Fruit fly (Drosophila melanogaster): Measurements from ENCODE around the gene ncd.

ncd gene

DNA sequence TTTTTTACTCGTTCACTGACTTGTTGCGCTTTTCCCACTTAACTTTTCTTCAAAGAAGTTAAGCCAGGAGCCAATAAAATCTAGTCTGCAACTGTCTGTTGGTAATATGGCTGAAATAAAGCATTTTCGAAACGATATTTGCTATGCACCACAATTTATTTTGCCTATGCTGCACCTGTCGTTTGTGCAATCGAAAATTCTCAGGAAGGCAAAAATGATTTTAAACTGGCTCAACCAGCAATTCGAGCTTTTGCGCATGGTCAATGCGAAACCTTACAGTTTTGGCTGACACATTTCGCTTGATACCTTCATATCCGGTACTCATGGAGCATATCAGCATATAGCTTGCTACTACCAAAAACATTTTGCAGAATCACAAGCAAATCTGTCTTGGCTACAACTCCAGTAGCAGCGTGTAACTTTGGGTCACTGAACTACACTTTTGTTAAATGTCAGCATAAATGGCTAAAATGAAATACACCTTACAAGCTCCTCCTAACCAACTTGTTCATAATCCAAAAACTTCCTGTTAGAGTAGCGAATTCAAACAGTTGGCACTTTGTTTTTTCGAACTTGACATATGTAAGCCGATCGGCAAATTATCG is 32.9 kb upstream of the ncd start:
- TF ChIP-seq lola (GFP tag; optimal IDR thresholded peaks at IDR 0.05): no peak
- no peak for TF ChIP-seq ey (GFP tag; optimal IDR thresholded peaks at IDR 0.05)
- no peak for TF ChIP-seq CG9705 (GFP tag; optimal IDR thresholded peaks at IDR 0.05)
- no peak for TF ChIP-seq Sp1 (GFP tag; optimal IDR thresholded peaks at IDR 0.05)
- no peak for TF ChIP-seq Dfd (GFP tag; optimal IDR thresholded peaks at IDR 0.05)
- TF ChIP-seq Hnf4 (GFP tag; optimal IDR thresholded peaks at IDR 0.05): no peak
- TF ChIP-seq Hr83 (GFP tag; optimal IDR thresholded peaks at IDR 0.05; ENCODE audit: poor library complexity, severe bottlenecking): no peak
- TF ChIP-seq N (GFP tag; optimal IDR thresholded peaks at IDR 0.05): no peak

DNA sequence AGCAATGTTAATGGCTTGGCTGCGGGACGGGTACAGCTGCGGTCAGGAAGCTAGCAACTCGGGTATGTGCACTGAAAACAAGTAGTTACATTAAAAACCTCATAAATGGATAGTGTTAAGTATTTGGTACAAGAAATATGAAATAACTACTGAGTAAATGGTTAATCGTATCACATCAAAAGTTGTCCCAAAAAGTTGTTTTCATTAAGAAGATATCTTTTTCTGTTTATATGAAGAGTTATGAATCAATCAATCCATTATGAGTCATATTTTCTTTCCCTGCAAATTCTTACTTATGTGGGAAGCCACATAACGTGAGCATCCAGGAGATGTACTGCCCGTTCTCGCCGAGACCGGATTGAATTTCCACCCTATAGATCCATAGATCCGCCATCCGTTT is 31.8 kb upstream of the ncd start:
- TF ChIP-seq Dif (GFP tag; optimal IDR thresholded peaks at IDR 0.05; ENCODE audit: partially characterized antibody): no peak
- no peak for TF ChIP-seq jim (GFP tag; optimal IDR thresholded peaks at IDR 0.05)
- TF ChIP-seq Abd-B (GFP tag; optimal IDR thresholded peaks at IDR 0.05): no peak
- no peak for TF ChIP-seq Rel (GFP tag; optimal IDR thresholded peaks at IDR 0.05)
- TF ChIP-seq Rel (tag; optimal IDR thresholded peaks at IDR 0.05): no peak
- no peak for TF ChIP-seq brk (GFP tag; optimal IDR thresholded peaks at IDR 0.05)
- no peak for TF ChIP-seq lola (GFP tag; optimal IDR thresholded peaks at IDR 0.05)
- TF ChIP-seq fru (GFP tag; optimal IDR thresholded peaks at IDR 0.05): no peak
- no peak for TF ChIP-seq pan (optimal IDR thresholded peaks at IDR 0.05)
- no peak for TF ChIP-seq ey (GFP tag; optimal IDR thresholded peaks at IDR 0.05)
- TF ChIP-seq Jra (GFP tag; optimal IDR thresholded peaks at IDR 0.05): no peak
- no peak for TF ChIP-seq dsf (GFP tag; optimal IDR thresholded peaks at IDR 0.05; ENCODE audit: borderline replicate concordance)

DNA sequence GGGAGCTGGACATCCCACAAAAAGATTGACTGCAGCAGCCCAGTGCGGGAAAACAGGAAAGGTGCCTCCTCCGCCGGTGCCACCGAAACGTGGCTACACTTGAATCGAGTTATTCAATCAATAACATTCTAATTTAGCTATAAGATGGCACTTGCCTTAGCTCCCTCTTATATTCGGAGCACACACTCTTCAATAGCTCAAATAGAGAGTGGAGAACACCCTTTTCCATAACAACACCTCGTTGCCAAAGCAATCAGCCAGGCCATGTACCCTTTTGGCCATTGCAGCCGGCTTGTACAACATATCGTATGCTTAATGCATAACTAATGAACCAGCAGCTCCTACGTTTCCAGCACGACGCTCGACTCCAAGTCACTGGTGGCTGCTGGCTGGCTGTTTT is 30.8 kb upstream of the ncd start:
- TF ChIP-seq Hr78 (GFP tag; optimal IDR thresholded peaks at IDR 0.05): no peak
- no peak for TF ChIP-seq foxo (GFP tag; optimal IDR thresholded peaks at IDR 0.05)
- no peak for TF ChIP-seq br (GFP tag; optimal IDR thresholded peaks at IDR 0.05)
- TF ChIP-seq Rel (GFP tag; optimal IDR thresholded peaks at IDR 0.05): no peak
- TF ChIP-seq Rel (tag; optimal IDR thresholded peaks at IDR 0.05): no peak
- no peak for TF ChIP-seq Jra (GFP tag; optimal IDR thresholded peaks at IDR 0.05)
- no peak for TF ChIP-seq HLH106 (tag; optimal IDR thresholded peaks at IDR 0.05)
- no peak for TF ChIP-seq pan (optimal IDR thresholded peaks at IDR 0.05)
- no peak for TF ChIP-seq ey (GFP tag; optimal IDR thresholded peaks at IDR 0.05)
- TF ChIP-seq Hnf4 (GFP tag; optimal IDR thresholded peaks at IDR 0.05): no peak
- no peak for TF ChIP-seq Hr83 (GFP tag; optimal IDR thresholded peaks at IDR 0.05; ENCODE audit: poor library complexity, severe bottlenecking)
- no peak for TF ChIP-seq CG32264 (GFP tag; optimal IDR thresholded peaks at IDR 0.05)
- TF ChIP-seq Mio (GFP tag; optimal IDR thresholded peaks at IDR 0.05): no peak
- no peak for TF ChIP-seq CrebA (GFP tag; optimal IDR thresholded peaks at IDR 0.05; ENCODE audit: borderline replicate concordance)
- TF ChIP-seq Myc (optimal IDR thresholded peaks at IDR 0.05): no peak
- TF ChIP-seq Vsx2 (GFP tag; optimal IDR thresholded peaks at IDR 0.05; ENCODE audit: partially characterized antibody): no peak
- TF ChIP-seq sv (GFP tag; optimal IDR thresholded peaks at IDR 0.05): no peak
- TF ChIP-seq fru (GFP tag; optimal IDR thresholded peaks at IDR 0.05): no peak

DNA sequence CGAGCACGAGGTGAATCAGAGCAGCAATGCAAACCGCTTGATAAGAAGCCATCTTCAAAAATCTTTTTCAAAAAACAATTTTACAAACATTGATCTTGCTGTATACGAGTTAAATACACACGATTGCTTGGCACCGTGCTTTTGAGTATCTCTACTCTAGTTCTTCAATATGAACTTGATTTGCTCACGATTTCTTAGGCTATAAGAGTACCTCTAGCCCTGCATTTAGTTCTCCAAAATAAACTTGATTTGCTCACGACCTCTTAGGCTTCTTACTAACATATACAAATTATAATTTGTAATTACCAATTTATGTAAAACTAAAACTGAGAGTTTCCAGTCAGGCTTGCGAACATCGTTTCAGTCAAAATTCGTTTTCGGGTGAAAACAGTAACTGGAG is 29.3 kb upstream of the ncd start, which contains the start of gene CG42592:
Gene CG42592, minus strand, starts transcription at position 101 of the 400 bp plus-strand sequence.
- TF ChIP-seq Abd-B (GFP tag; optimal IDR thresholded peaks at IDR 0.05) (no peak), ey (GFP tag; optimal IDR thresholded peaks at IDR 0.05) (no peak), Dfd (GFP tag; optimal IDR thresholded peaks at IDR 0.05) (no peak), sv (GFP tag; optimal IDR thresholded peaks at IDR 0.05) (no peak), woc (GFP tag; optimal IDR thresholded peaks at IDR 0.05) (no peak), rgr (GFP tag; optimal IDR thresholded peaks at IDR 0.05) (no peak), Myc (optimal IDR thresholded peaks at IDR 0.05) (no peak), Hr78 (GFP tag; optimal IDR thresholded peaks at IDR 0.05) (no peak), psq (GFP tag; optimal IDR thresholded peaks at IDR 0.05) (no peak), Jra (GFP tag; optimal IDR thresholded peaks at IDR 0.05) (no peak), N (GFP tag; optimal IDR thresholded peaks at IDR 0.05) (no peak), sage (GFP tag; optimal IDR thresholded peaks at IDR 0.05) (no peak), dmrt93B (GFP tag; optimal IDR thresholded peaks at IDR 0.05) (no peak), Sp1 (GFP tag; optimal IDR thresholded peaks at IDR 0.05) (no peak), Hr83 (GFP tag; optimal IDR thresholded peaks at IDR 0.05; ENCODE audit: poor library complexity, severe bottlenecking) (no peak), fru (GFP tag; optimal IDR thresholded peaks at IDR 0.05) (no peak)

Measured in whole organism, wandering third instar larva.